Fruit fly (Drosophila melanogaster) S2 (cell line): ENCODE results near the gene CG32320.

Experiments used
- CG8478 ChIP-seq: fragments of >200 bp; optimal IDR thresholded peaks from 2 replicates; lab custom pipeline; 2018
- CTCF ChIP-seq, 2 experiments: fragments of >200 bp; optimal IDR thresholded peaks; 2 replicates each; lab custom pipeline; 2018

DNA sequence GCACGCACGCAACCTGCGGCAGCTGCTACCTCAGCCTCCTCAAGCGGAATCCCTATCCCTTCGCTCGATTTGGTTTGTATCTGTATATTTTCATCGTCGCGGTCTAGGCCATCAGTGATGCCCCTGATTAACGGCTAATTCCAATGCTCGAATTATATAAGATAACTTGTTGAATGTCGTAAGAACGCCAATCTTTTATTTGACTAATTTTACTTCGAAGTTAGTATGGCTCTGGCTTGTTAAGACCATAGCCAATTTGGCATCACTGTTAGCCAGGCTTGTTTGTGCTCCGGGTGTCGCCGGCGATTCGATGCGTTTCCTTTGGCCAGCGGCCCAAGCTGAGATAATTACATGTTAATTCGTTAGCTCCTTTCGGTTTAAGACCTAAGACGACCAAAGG lies 15.6 kb downstream of the CG32320 start:
- TF ChIP-seq CG8478 (lab: Kevin White, UChicago) (no peak), CTCF (optimal IDR thresholded peaks at IDR 0.05; lab: Kevin White, UChicago) (no peak)
